Worm (Caenorhabditis elegans) whole organism, L2 larva: ENCODE data around the gene mlp-1.

Experiments
- gmeb-1 ChIP-seq: fragments of 150-350 bp; optimal IDR thresholded peaks from 2 replicates; lab custom pipeline; 2014; ENCODE audit warnings: missing biosample characterization, missing genetic modification characterization
- lin-39 ChIP-seq: fragments of 150-350 bp; optimal IDR thresholded peaks from 2 replicates; lab custom pipeline; 2014; ENCODE audit warnings: missing biosample characterization, missing genetic modification reagents, missing genetic modification characterization
- mab-5 ChIP-seq: fragments of 150-350 bp; optimal IDR thresholded peaks from 2 replicates; lab custom pipeline; 2014; ENCODE audit warnings: missing biosample characterization, missing genetic modification characterization
- nhr-11 ChIP-seq: fragments of 150-350 bp; optimal IDR thresholded peaks from 2 replicates; lab custom pipeline; 2014; ENCODE audit warnings: missing biosample characterization, missing genetic modification characterization
- nhr-237 ChIP-seq: fragments of 150-350 bp; optimal IDR thresholded peaks from 2 replicates; lab custom pipeline; 2014; ENCODE audit warnings: missing biosample characterization, missing genetic modification characterization
- ztf-11 ChIP-seq: sonication (generic microtip); optimal IDR thresholded peaks from 2 replicates; lab custom pipeline; 2017; ENCODE audit warnings: missing biosample characterization, missing genetic modification characterization

DNA sequence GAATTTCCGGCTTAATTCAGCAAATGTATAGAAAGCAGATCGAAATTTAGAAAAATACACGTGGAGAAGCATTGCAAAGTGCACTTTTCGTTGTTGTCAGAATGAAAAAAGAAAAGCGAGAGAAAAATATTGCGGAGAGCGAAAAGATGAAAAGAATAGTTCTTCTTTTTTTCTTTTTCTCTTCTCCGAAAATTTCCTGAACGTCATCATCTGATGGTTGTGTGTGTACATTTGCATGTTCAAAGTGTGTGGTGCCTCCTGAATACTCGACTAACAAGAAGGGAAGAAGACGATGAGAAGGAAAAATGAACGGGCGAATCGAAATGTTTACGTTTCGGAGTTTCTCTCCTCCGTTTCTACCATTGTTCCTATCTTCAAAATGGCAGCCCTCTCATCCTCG, 15.2 kb upstream of the mlp-1 start:
- TF ChIP-seq gmeb-1 = no peak
- TF ChIP-seq mab-5 (tag; lab: Kevin White, UChicago) = no peak
- TF ChIP-seq nhr-11 (tag; lab: Kevin White, UChicago) = no peak
- TF ChIP-seq lin-39 (tag; lab: Kevin White, UChicago) = no peak
- TF ChIP-seq ztf-11 (tag; lab: Kevin White, UChicago) = no peak
- no peak for TF ChIP-seq nhr-237 (tag; lab: Kevin White, UChicago)
